Fruit fly (Drosophila melanogaster) whole organism, embryonic: ENCODE measurements around the gene dod.

Experiments
- CG10267 ChIP-seq: fragments of 200-800 bp; sonication (Bioruptor generic); optimal IDR thresholded peaks from 2 replicates; lab custom pipeline; 2018; ENCODE audit warnings: missing biosample characterization, mild to moderate bottlenecking, missing genetic modification characterization, moderate library complexity
- CG10543 ChIP-seq: fragments of 200-800 bp; sonication (Bioruptor generic); optimal IDR thresholded peaks from 3 replicates; lab custom pipeline; 2017; ENCODE audit warnings: missing biosample characterization, mild to moderate bottlenecking, missing genetic modification characterization, moderate library complexity
- CG11560 ChIP-seq: fragments of 200-800 bp; sonication (Bioruptor generic); IDR thresholded peaks from 3 replicates; pipeline ENCODE4 v1.3.6; 2022; ENCODE audit warnings: missing biosample characterization, missing genetic modification characterization
- CG12104 ChIP-seq: fragments of 200-800 bp; sonication (Bioruptor generic); optimal IDR thresholded peaks from 3 replicates; lab custom pipeline; 2016; ENCODE audit warnings: missing biosample characterization, missing genetic modification characterization
- CG15514 ChIP-seq: fragments of 200-800 bp; sonication (Bioruptor generic); optimal IDR thresholded peaks from 3 replicates; lab custom pipeline; 2017; ENCODE audit warnings: missing biosample characterization, missing genetic modification characterization, mild to moderate bottlenecking, moderate library complexity, missing genetic modification reagents
- CG16813 ChIP-seq: fragments of 200-800 bp; sonication (Bioruptor generic); IDR thresholded peaks from 3 replicates; pipeline ENCODE4 v1.3.6; 2022; ENCODE audit warnings: missing biosample characterization, missing genetic modification characterization; ENCODE audit not compliant: partially characterized antibody
- CG17186 ChIP-seq: fragments of 200-800 bp; sonication (Bioruptor generic); optimal IDR thresholded peaks from 3 replicates; lab custom pipeline; 2017; ENCODE audit warnings: missing biosample characterization, missing genetic modification reagents, missing genetic modification characterization
- CG17829 ChIP-seq: fragments of 200-800 bp; optimal IDR thresholded peaks from 2 replicates; lab custom pipeline; 2019; ENCODE audit warnings: missing biosample characterization, mild to moderate bottlenecking, missing genetic modification characterization, moderate library complexity
- CG18764 ChIP-seq: fragments of 200-800 bp; sonication (Bioruptor generic); optimal IDR thresholded peaks from 3 replicates; lab custom pipeline; 2016; ENCODE audit warnings: missing biosample characterization, missing genetic modification characterization
- CG2116 ChIP-seq: fragments of 200-800 bp; sonication (Bioruptor generic); optimal IDR thresholded peaks from 3 replicates; lab custom pipeline; 2018; ENCODE audit warnings: missing biosample characterization, mild to moderate bottlenecking, missing genetic modification characterization
- CG30403 ChIP-seq: fragments of 200-800 bp; sonication (Bioruptor generic); optimal IDR thresholded peaks from 3 replicates; lab custom pipeline; 2016; ENCODE audit warnings: missing biosample characterization, missing genetic modification characterization
- CG3838 ChIP-seq: fragments of 200-800 bp; sonication (Bioruptor generic); optimal IDR thresholded peaks from 3 replicates; lab custom pipeline; 2016; ENCODE audit warnings: missing biosample characterization, missing genetic modification characterization
- CG4424 ChIP-seq: fragments of 200-800 bp; sonication (Bioruptor generic); optimal IDR thresholded peaks from 3 replicates; lab custom pipeline; 2016; ENCODE audit warnings: missing biosample characterization, missing genetic modification characterization
- CG4617 ChIP-seq: fragments of 200-800 bp; sonication (Bioruptor generic); optimal IDR thresholded peaks from 3 replicates; lab custom pipeline; 2016; ENCODE audit warnings: missing biosample characterization, missing genetic modification characterization, borderline replicate concordance
- CG4707 ChIP-seq: fragments of 200-800 bp; sonication (Bioruptor generic); optimal IDR thresholded peaks from 2 replicates; lab custom pipeline; 2018; ENCODE audit warnings: missing biosample characterization, mild to moderate bottlenecking, missing genetic modification characterization, moderate library complexity
- CG4730 ChIP-seq: fragments of 200-800 bp; sonication (Bioruptor generic); IDR thresholded peaks from 2 replicates; pipeline ENCODE4 v1.3.6; 2022; ENCODE audit warnings: missing biosample characterization, missing genetic modification characterization
- CG6272 ChIP-seq: fragments of 200-800 bp; sonication (Bioruptor generic); IDR thresholded peaks from 2 replicates; pipeline ENCODE4 v1.3.6; 2022; ENCODE audit warnings: missing biosample characterization, missing genetic modification characterization
- CG6791 ChIP-seq: fragments of 200-800 bp; sonication (Bioruptor generic); IDR thresholded peaks from 3 replicates; pipeline ENCODE4 v1.3.6; 2022; ENCODE audit warnings: missing biosample characterization, missing genetic modification characterization; ENCODE audit not compliant: partially characterized antibody
- CG7963 ChIP-seq: fragments of 200-800 bp; sonication (Bioruptor generic); IDR thresholded peaks from 3 replicates; pipeline ENCODE4 v1.3.6; 2022; ENCODE audit warnings: missing biosample characterization, missing genetic modification characterization; ENCODE audit not compliant: partially characterized antibody
- CG8478 ChIP-seq: fragments of >200 bp; optimal IDR thresholded peaks from 2 replicates; lab custom pipeline; 2018
- CG9797 ChIP-seq: fragments of 200-800 bp; sonication (Bioruptor generic); optimal IDR thresholded peaks from 3 replicates; lab custom pipeline; 2018; ENCODE audit warnings: missing biosample characterization, mild to moderate bottlenecking, missing genetic modification characterization
- CG9817 ChIP-seq: fragments of 200-800 bp; sonication (Bioruptor generic); optimal IDR thresholded peaks from 2 replicates; lab custom pipeline; 2018; ENCODE audit warnings: missing biosample characterization, mild to moderate bottlenecking, missing genetic modification characterization, moderate library complexity
- CoRest ChIP-seq: fragments of 200-800 bp; sonication (Bioruptor generic); optimal IDR thresholded peaks from 3 replicates; lab custom pipeline; 2018; ENCODE audit warnings: missing biosample characterization, mild to moderate bottlenecking, missing genetic modification characterization, moderate library complexity
- D19A ChIP-seq: fragments of 200-800 bp; optimal IDR thresholded peaks from 3 replicates; lab custom pipeline; 2019; ENCODE audit warnings: missing biosample characterization, mild to moderate bottlenecking, missing genetic modification characterization, moderate library complexity
- Dref ChIP-seq: fragments of 200-800 bp; sonication (Bioruptor generic); IDR thresholded peaks from 2 replicates; pipeline ENCODE4 v1.3.6; 2022; ENCODE audit warnings: missing biosample characterization, missing genetic modification characterization
- Ets65A ChIP-seq: fragments of 200-800 bp; sonication (Bioruptor generic); peaks from one replicate; lab custom pipeline; 2016; ENCODE audit warnings: missing biosample characterization, missing genetic modification characterization
- HmgD ChIP-seq: fragments of 200-800 bp; sonication (Bioruptor generic); optimal IDR thresholded peaks from 3 replicates; lab custom pipeline; 2016; ENCODE audit warnings: missing biosample characterization, missing genetic modification characterization
- Max ChIP-seq: fragments of 200-800 bp; sonication (Bioruptor generic); optimal IDR thresholded peaks from 2 replicates; lab custom pipeline; 2016; ENCODE audit warnings: missing biosample characterization, mild to moderate bottlenecking, missing genetic modification characterization
- NC2β ChIP-seq: fragments of 200-800 bp; sonication (Bioruptor generic); optimal IDR thresholded peaks from 2 replicates; lab custom pipeline; 2016; ENCODE audit warnings: missing biosample characterization, missing genetic modification characterization
- Opbp ChIP-seq: fragments of 200-800 bp; sonication (Bioruptor generic); IDR thresholded peaks from 3 replicates; pipeline ENCODE4 v1.3.6; 2022; ENCODE audit warnings: missing biosample characterization, missing genetic modification characterization; ENCODE audit not compliant: partially characterized antibody
- Xbp1 ChIP-seq: fragments of 200-800 bp; sonication (Bioruptor generic); optimal IDR thresholded peaks from 3 replicates; lab custom pipeline; 2016; ENCODE audit warnings: missing biosample characterization, mild to moderate bottlenecking, missing genetic modification characterization
- YL-1 ChIP-seq: fragments of 200-800 bp; sonication (Bioruptor generic); optimal IDR thresholded peaks from 3 replicates; lab custom pipeline; 2017; ENCODE audit warnings: missing biosample characterization, mild to moderate bottlenecking, missing genetic modification characterization
- dati ChIP-seq: fragments of 200-800 bp; sonication (Bioruptor generic); IDR thresholded peaks from 2 replicates; pipeline ENCODE4 v1.3.6; 2022; ENCODE audit warnings: missing biosample characterization, missing genetic modification characterization
- dimm ChIP-seq: fragments of 200-800 bp; sonication (Bioruptor generic); IDR thresholded peaks from 2 replicates; pipeline ENCODE4 v1.3.6; 2022; ENCODE audit warnings: missing biosample characterization, missing genetic modification characterization
- disco-r ChIP-seq: fragments of 200-800 bp; sonication (Bioruptor generic); optimal IDR thresholded peaks from 2 replicates; lab custom pipeline; 2016; ENCODE audit warnings: missing biosample characterization, missing genetic modification characterization
- dm ChIP-seq: fragments of 200-800 bp; sonication (Bioruptor generic); optimal IDR thresholded peaks from 3 replicates; lab custom pipeline; 2016; ENCODE audit warnings: missing biosample characterization, missing genetic modification characterization
- ftz-f1 ChIP-seq: fragments of 200-800 bp; sonication (Bioruptor generic); optimal IDR thresholded peaks from 2 replicates; lab custom pipeline; 2016; ENCODE audit warnings: missing biosample characterization, missing genetic modification characterization
- hb ChIP-seq: fragments of 200-800 bp; sonication (Bioruptor generic); IDR thresholded peaks from 3 replicates; pipeline ENCODE4 v1.3.6; 2022; ENCODE audit warnings: missing biosample characterization, missing genetic modification characterization; ENCODE audit not compliant: partially characterized antibody
- jumu ChIP-seq: fragments of 200-800 bp; sonication (Bioruptor generic); optimal IDR thresholded peaks from 3 replicates; lab custom pipeline; 2016; ENCODE audit warnings: missing biosample characterization, missing genetic modification characterization
- klu ChIP-seq: fragments of 200-800 bp; sonication (Bioruptor generic); IDR thresholded peaks from 2 replicates; pipeline ENCODE4 v1.3.6; 2022; ENCODE audit warnings: missing biosample characterization, missing genetic modification characterization
- nmo ChIP-seq: fragments of 200-800 bp; sonication (Bioruptor generic); optimal IDR thresholded peaks from 2 replicates; lab custom pipeline; 2018; ENCODE audit warnings: missing biosample characterization, mild to moderate bottlenecking, missing genetic modification characterization, moderate library complexity
- nom ChIP-seq: fragments of 200-800 bp; sonication (Bioruptor generic); optimal IDR thresholded peaks from 2 replicates; lab custom pipeline; 2017; ENCODE audit warnings: missing biosample characterization, missing genetic modification characterization, mild to moderate bottlenecking, moderate library complexity, missing genetic modification reagents
- row ChIP-seq: fragments of 200-800 bp; sonication (Bioruptor generic); IDR thresholded peaks from 3 replicates; pipeline ENCODE4 v1.3.6; 2022; ENCODE audit warnings: missing biosample characterization, missing genetic modification characterization
- seq ChIP-seq: fragments of 200-800 bp; sonication (Bioruptor generic); IDR thresholded peaks from 2 replicates; pipeline ENCODE4 v1.3.6; 2022; ENCODE audit warnings: missing biosample characterization, missing genetic modification characterization
- slbo ChIP-seq: fragments of 200-800 bp; sonication (Bioruptor generic); IDR thresholded peaks from 2 replicates; pipeline ENCODE4 v1.3.6; 2022; ENCODE audit warnings: missing biosample characterization, missing genetic modification characterization
- sqz ChIP-seq: fragments of 200-800 bp; sonication (Bioruptor generic); optimal IDR thresholded peaks from 3 replicates; lab custom pipeline; 2018; ENCODE audit warnings: missing biosample characterization, mild to moderate bottlenecking, missing genetic modification characterization
- usp ChIP-seq: fragments of >200 bp; optimal IDR thresholded peaks from 2 replicates; lab custom pipeline; 2017; ENCODE audit warnings: missing biosample characterization, missing genetic modification characterization
- vfl ChIP-seq: fragments of 200-800 bp; sonication (Bioruptor generic); optimal IDR thresholded peaks from 2 replicates; lab custom pipeline; 2016; ENCODE audit warnings: missing biosample characterization, missing genetic modification characterization
- yki ChIP-seq: fragments of >200 bp; optimal IDR thresholded peaks from 3 replicates; lab custom pipeline; 2018
- zen2 ChIP-seq: fragments of 200-800 bp; sonication (Bioruptor generic); IDR thresholded peaks from 3 replicates; pipeline ENCODE4 v1.3.6; 2022; ENCODE audit warnings: missing biosample characterization, missing genetic modification characterization; ENCODE audit not compliant: partially characterized antibody

Gene dod

dm6 chrX:21323933-21324688 is 21.0 kb upstream of the dod start, which contains the start of the genes Dd and CG1486 (continued):
- TF ChIP-seq CG9797 (peak; percentile 98), CG11560 (peak; percentile 44; the same call in 1 of the 3 replicates), CG17829 (tag; lab: Kevin White, UChicago) (peak; percentile 35), CG8478 (lab: Kevin White, UChicago) (peak; percentile 94), CG15514 (GFP tag; lab: Kevin White, UChicago) (peak; percentile 63), nmo (GFP tag; lab: Kevin White, UChicago) (peak; percentile 76), Max (GFP tag; lab: Kevin White, UChicago) (peak; percentile 22), CG4707 (GFP tag; lab: Kevin White, UChicago) (no peak), CG4424 (GFP tag; lab: Kevin White, UChicago) (peak; percentile 3), CG7963 (GFP tag; lab: Robert Waterston, UW) (peak; percentile 86), D19A (peak; percentile 17), CG16813 (GFP tag; lab: Robert Waterston, UW) (peak; percentile 92), disco-r (GFP tag; lab: Kevin White, UChicago) (no peak), YL-1 (peak; percentile 34), row (GFP tag; lab: Robert Waterston, UW) (peak; percentile 68), dimm (no peak), dati (GFP tag; lab: Robert Waterston, UW) (no peak), CG6272 (GFP tag; lab: Robert Waterston, UW) (0 out of 2 replicates have a peak, but pooled peaks have one; percentile 29), CoRest (tag; lab: Kevin White, UChicago) (peak; percentile 37), NC2β (GFP tag; lab: Kevin White, UChicago) (no peak), slbo (GFP tag; lab: Robert Waterston, UW) (peak; percentile 7; the same call in 1 of the 2 replicates), CG10267 (tag; lab: Kevin White, UChicago) (peak; percentile 41), CG30403 (GFP tag; lab: Kevin White, UChicago) (peak; percentile 16), jumu (peak; percentile 30), CG10543 (GFP tag; lab: Kevin White, UChicago) (peak; percentile 30), Ets65A (peak; percentile 16), vfl (GFP tag; lab: Kevin White, UChicago) (no peak), yki (peak; percentile 9), seq (GFP tag; lab: Robert Waterston, UW) (no peak), CG18764 (GFP tag; lab: Kevin White, UChicago) (no peak), CG3838 (GFP tag; lab: Kevin White, UChicago) (no peak), usp (GFP tag; lab: Kevin White, UChicago) (no peak), dm (GFP tag; lab: Kevin White, UChicago) (peak; percentile 53), CG9817 (tag; lab: Kevin White, UChicago) (peak; percentile 16), CG4617 (peak; percentile 79), CG12104 (GFP tag; lab: Kevin White, UChicago) (peak; percentile 15), CG2116 (peak; percentile 74), HmgD (peak; percentile 13), klu (no peak), Xbp1 (peak; percentile 29), CG17186 (GFP tag; lab: Kevin White, UChicago) (peak; percentile 92), Opbp (peak; percentile 84), CG6791 (GFP tag; lab: Robert Waterston, UW) (peak; percentile 91), CG4730 (GFP tag; lab: Robert Waterston, UW) (no peak), hb (GFP tag; lab: Robert Waterston, UW) (peak; percentile 90), zen2 (GFP tag; lab: Robert Waterston, UW) (peak; percentile 59; the same call in 2 of the 3 replicates), Dref (GFP tag; lab: Robert Waterston, UW) (peak; percentile 74), nom (peak; percentile 21), sqz (GFP tag; lab: Kevin White, UChicago) (no peak), ftz-f1 (GFP tag; lab: Kevin White, UChicago) (no peak)
